Worm (Caenorhabditis elegans) whole organism, L4 larva: ENCODE results near the gene T13G4.1.

Source experiments
- F37D6.2 ChIP-seq: sonication (generic microtip); optimal IDR thresholded peaks from 2 replicates; lab custom pipeline; 2016; ENCODE audit warnings: mild to moderate bottlenecking, missing genetic modification characterization, missing compliant biosample characterization
- zfp-2 ChIP-seq: sonication (generic microtip); optimal IDR thresholded peaks from 2 replicates; lab custom pipeline; 2016; ENCODE audit warnings: mild to moderate bottlenecking, missing genetic modification characterization, missing compliant biosample characterization

- TF ChIP-seq F37D6.2 (tag; lab: Kevin White, UChicago) (no peak), zfp-2 (tag; lab: Kevin White, UChicago) (no peak)
Measured at ce11 chrX:1218457-1218856, 25.5 kb downstream of the T13G4.1 start.
